Worm (Caenorhabditis elegans) whole organism, L3 larva: Measurements from ENCODE around the gene ZK1320.9.

Source experiments
- ZK546.5 ChIP-seq: sonication (generic microtip); optimal IDR thresholded peaks from 2 replicates; lab custom pipeline; 2017; ENCODE audit warnings: missing biosample characterization, missing genetic modification characterization
- aly-2 ChIP-seq: fragments of 150-350 bp; optimal IDR thresholded peaks from 2 replicates; lab custom pipeline; 2014; ENCODE audit warnings: missing biosample characterization, missing genetic modification characterization
- daf-12 ChIP-seq: fragments of 150-350 bp; optimal IDR thresholded peaks from 2 replicates; lab custom pipeline; 2014; ENCODE audit warnings: missing biosample characterization, missing genetic modification reagents, missing genetic modification characterization
- elt-2 ChIP-seq: sonication (generic microtip); optimal IDR thresholded peaks from 2 replicates; lab custom pipeline; 2016; ENCODE audit warnings: missing genetic modification reagents, mild to moderate bottlenecking, missing genetic modification characterization, missing compliant biosample characterization
- nhr-28 ChIP-seq: fragments of 150-350 bp; optimal IDR thresholded peaks from 2 replicates; lab custom pipeline; 2014; ENCODE audit warnings: missing biosample characterization, missing genetic modification characterization
- unc-62 ChIP-seq: fragments of 150-350 bp; sonication (generic microtip); optimal IDR thresholded peaks from 4 replicates; lab custom pipeline; 2014; ENCODE audit warnings: missing biosample characterization, missing genetic modification reagents, missing genetic modification characterization

- TF ChIP-seq elt-2 (tag; lab: Kevin White, UChicago) (peak; percentile 60), nhr-28 (no peak), unc-62 (GFP tag; lab: Kevin White, UChicago) (peak; percentile 64), aly-2 (tag; lab: Kevin White, UChicago) (no peak), ZK546.5 (no peak), daf-12 (tag; lab: Kevin White, UChicago) (no peak)
Observed at ce11 chrII:9646122-9646555, 40.4 kb downstream of the ZK1320.9 start.
